Fruit fly (Drosophila melanogaster) whole organism, prepupa: ENCODE measurements around the gene bc10.
A peak's percentile ranks its signal among the peaks of the same experiment; 100 is the strongest.

ENCODE experiments used
- CG10631 ChIP-seq: fragments of 200-800 bp; sonication (Bioruptor generic); optimal IDR thresholded peaks from 2 replicates; lab custom pipeline; 2016; ENCODE audit warnings: missing biosample characterization, missing genetic modification characterization
- CG11294 ChIP-seq: fragments of 200-800 bp; sonication (Bioruptor generic); IDR thresholded peaks from 2 replicates; pipeline ENCODE4 v1.3.6; 2022; ENCODE audit warnings: missing biosample characterization, missing genetic modification characterization
- CG11762 ChIP-seq: fragments of 200-800 bp; sonication (Bioruptor generic); optimal IDR thresholded peaks from 3 replicates; lab custom pipeline; 2016; ENCODE audit warnings: missing biosample characterization, missing genetic modification characterization; ENCODE audit not compliant: insufficient read depth
- CG1621 ChIP-seq: fragments of 200-800 bp; sonication (Bioruptor generic); optimal IDR thresholded peaks from 3 replicates; lab custom pipeline; 2018; ENCODE audit warnings: missing biosample characterization, mild to moderate bottlenecking, missing genetic modification characterization
- CG16779 ChIP-seq: fragments of 200-800 bp; sonication (Bioruptor generic); optimal IDR thresholded peaks from 3 replicates; lab custom pipeline; 2017; ENCODE audit warnings: missing biosample characterization, mild to moderate bottlenecking, missing genetic modification characterization
- CG3032 ChIP-seq: fragments of 200-800 bp; optimal IDR thresholded peaks from 2 replicates; lab custom pipeline; 2019; ENCODE audit warnings: missing biosample characterization, mild to moderate bottlenecking, missing genetic modification characterization, moderate library complexity
- CG31627 ChIP-seq: fragments of 200-800 bp; sonication (Bioruptor generic); optimal IDR thresholded peaks from 3 replicates; lab custom pipeline; 2016; ENCODE audit warnings: missing biosample characterization, missing genetic modification characterization
- CG32006 ChIP-seq: fragments of 200-800 bp; sonication (Bioruptor generic); optimal IDR thresholded peaks from 3 replicates; lab custom pipeline; 2017; ENCODE audit warnings: missing biosample characterization, mild to moderate bottlenecking, missing genetic modification characterization
- CG34406 ChIP-seq: fragments of 200-800 bp; sonication (Bioruptor generic); optimal IDR thresholded peaks from 3 replicates; lab custom pipeline; 2016; ENCODE audit warnings: missing biosample characterization, missing genetic modification characterization
- CG3919 ChIP-seq: fragments of 200-800 bp; sonication (Bioruptor generic); optimal IDR thresholded peaks from 3 replicates; lab custom pipeline; 2016; ENCODE audit warnings: missing biosample characterization, missing genetic modification characterization
- CG6276 ChIP-seq: fragments of 200-800 bp; sonication (Bioruptor generic); optimal IDR thresholded peaks from 2 replicates; lab custom pipeline; 2017; ENCODE audit warnings: missing biosample characterization, mild to moderate bottlenecking, missing genetic modification characterization
- CG6792 ChIP-seq: fragments of 200-800 bp; sonication (Bioruptor generic); optimal IDR thresholded peaks from 3 replicates; lab custom pipeline; 2016; ENCODE audit warnings: missing biosample characterization, missing genetic modification characterization
- CG6808 ChIP-seq: fragments of 200-800 bp; sonication (Bioruptor generic); optimal IDR thresholded peaks from 3 replicates; lab custom pipeline; 2017; ENCODE audit warnings: missing biosample characterization, missing genetic modification characterization, mild to moderate bottlenecking, moderate library complexity, missing genetic modification reagents
- CG7368 ChIP-seq: fragments of 200-800 bp; sonication (Bioruptor generic); optimal IDR thresholded peaks from 3 replicates; lab custom pipeline; 2016; ENCODE audit warnings: missing biosample characterization, missing genetic modification characterization
- CG8119 ChIP-seq: fragments of 200-800 bp; sonication (Bioruptor generic); IDR thresholded peaks from 3 replicates; pipeline ENCODE4 v1.3.6; 2022; ENCODE audit warnings: missing biosample characterization, missing genetic modification characterization
- CG8319 ChIP-seq: fragments of 200-800 bp; sonication (Bioruptor generic); optimal IDR thresholded peaks from 3 replicates; lab custom pipeline; 2016; ENCODE audit warnings: missing biosample characterization, missing genetic modification characterization
- CG8632 ChIP-seq: fragments of 200-800 bp; sonication (Bioruptor generic); optimal IDR thresholded peaks from 3 replicates; lab custom pipeline; 2016; ENCODE audit warnings: missing biosample characterization, missing genetic modification characterization
- CG9139 ChIP-seq: fragments of 200-800 bp; sonication (Bioruptor generic); optimal IDR thresholded peaks from 3 replicates; lab custom pipeline; 2017; ENCODE audit warnings: missing biosample characterization, mild to moderate bottlenecking, missing genetic modification characterization
- Eip75B ChIP-seq: fragments of 200-800 bp; sonication (Bioruptor generic); optimal IDR thresholded peaks from 3 replicates; lab custom pipeline; 2016; ENCODE audit warnings: missing biosample characterization, missing genetic modification characterization
- Eip78C ChIP-seq: fragments of 200-800 bp; sonication (Bioruptor generic); peaks from one replicate; lab custom pipeline; 2016; ENCODE audit warnings: missing biosample characterization, missing genetic modification characterization
- Eip93F ChIP-seq: fragments of 200-800 bp; sonication (Bioruptor generic); optimal IDR thresholded peaks from 2 replicates; lab custom pipeline; 2016; ENCODE audit warnings: missing biosample characterization, mild to moderate bottlenecking, missing genetic modification characterization
- Ets21C ChIP-seq: fragments of 200-800 bp; sonication (Bioruptor generic); optimal IDR thresholded peaks from 3 replicates; lab custom pipeline; 2016; ENCODE audit warnings: missing biosample characterization, missing genetic modification characterization
- Ets96B ChIP-seq: fragments of 200-800 bp; optimal IDR thresholded peaks from 2 replicates; lab custom pipeline; 2019; ENCODE audit warnings: missing biosample characterization, mild to moderate bottlenecking, missing genetic modification characterization, moderate library complexity
- Gug ChIP-seq: fragments of 200-800 bp; sonication (Bioruptor generic); IDR thresholded peaks from 2 replicates; pipeline ENCODE4 v1.3.6; 2022; ENCODE audit warnings: missing biosample characterization, missing genetic modification characterization
- Hr38 ChIP-seq: sonication (Bioruptor generic); optimal IDR thresholded peaks from 2 replicates; lab custom pipeline; 2016; ENCODE audit warnings: missing biosample characterization, missing genetic modification characterization
- Hr39 ChIP-seq: fragments of 200-800 bp; sonication (Bioruptor generic); optimal IDR thresholded peaks from 2 replicates; lab custom pipeline; 2016; ENCODE audit warnings: missing biosample characterization, missing genetic modification characterization
- Hr4 ChIP-seq: fragments of 200-800 bp; sonication (Bioruptor generic); optimal IDR thresholded peaks from 3 replicates; lab custom pipeline; 2016; ENCODE audit warnings: missing biosample characterization, missing genetic modification characterization
- Lpt ChIP-seq: fragments of 200-800 bp; sonication (Bioruptor generic); optimal IDR thresholded peaks from 3 replicates; lab custom pipeline; 2016; ENCODE audit warnings: missing biosample characterization, missing genetic modification characterization
- Met ChIP-seq: fragments of 200-800 bp; sonication (Bioruptor generic); optimal IDR thresholded peaks from 3 replicates; lab custom pipeline; 2016; ENCODE audit warnings: missing biosample characterization, missing genetic modification characterization
- Sox14 ChIP-seq: fragments of 200-800 bp; sonication (Bioruptor generic); optimal IDR thresholded peaks from 3 replicates; lab custom pipeline; 2016; ENCODE audit warnings: missing biosample characterization, missing genetic modification characterization
- achi ChIP-seq: fragments of 200-800 bp; sonication (Bioruptor generic); optimal IDR thresholded peaks from 3 replicates; lab custom pipeline; 2016; ENCODE audit warnings: missing biosample characterization, missing genetic modification characterization
- acj6 ChIP-seq: fragments of 200-800 bp; sonication (Bioruptor generic); optimal IDR thresholded peaks from 3 replicates; lab custom pipeline; 2016; ENCODE audit warnings: missing biosample characterization, missing genetic modification characterization
- cyc ChIP-seq: fragments of 200-800 bp; sonication (Bioruptor generic); optimal IDR thresholded peaks from 3 replicates; lab custom pipeline; 2016; ENCODE audit warnings: missing biosample characterization, missing genetic modification characterization
- dac ChIP-seq: fragments of 200-800 bp; sonication (Bioruptor generic); optimal IDR thresholded peaks from 2 replicates; lab custom pipeline; 2017; ENCODE audit warnings: missing biosample characterization, mild to moderate bottlenecking, missing genetic modification characterization
- dsx ChIP-seq: fragments of 200-800 bp; optimal IDR thresholded peaks from 3 replicates; lab custom pipeline; 2019; ENCODE audit warnings: missing biosample characterization, mild to moderate bottlenecking, missing genetic modification characterization, moderate library complexity; ENCODE audit not compliant: poor library complexity, severe bottlenecking
- esn ChIP-seq: fragments of 200-800 bp; sonication (Bioruptor generic); optimal IDR thresholded peaks from 2 replicates; lab custom pipeline; 2016; ENCODE audit warnings: missing biosample characterization, mild to moderate bottlenecking, missing genetic modification characterization, moderate library complexity
- fd59A ChIP-seq: fragments of 200-800 bp; sonication (Bioruptor generic); optimal IDR thresholded peaks from 2 replicates; lab custom pipeline; 2017; ENCODE audit warnings: missing biosample characterization, mild to moderate bottlenecking, missing genetic modification characterization, missing genetic modification reagents
- fd85E ChIP-seq: fragments of 200-800 bp; sonication (Bioruptor generic); optimal IDR thresholded peaks from 3 replicates; lab custom pipeline; 2016; ENCODE audit warnings: missing biosample characterization, missing genetic modification characterization
- fkh ChIP-seq: fragments of 200-800 bp; sonication (Bioruptor generic); optimal IDR thresholded peaks from 3 replicates; lab custom pipeline; 2017; ENCODE audit warnings: missing biosample characterization, mild to moderate bottlenecking, missing genetic modification characterization, moderate library complexity
- lz ChIP-seq: fragments of 200-800 bp; sonication (Bioruptor generic); optimal IDR thresholded peaks from 3 replicates; lab custom pipeline; 2016; ENCODE audit warnings: missing biosample characterization, missing genetic modification characterization
- net ChIP-seq: fragments of 200-800 bp; sonication (Bioruptor generic); optimal IDR thresholded peaks from 3 replicates; lab custom pipeline; 2016; ENCODE audit warnings: missing biosample characterization, missing genetic modification characterization
- pdm3 ChIP-seq: fragments of 200-800 bp; sonication (Bioruptor generic); optimal IDR thresholded peaks from 3 replicates; lab custom pipeline; 2016; ENCODE audit warnings: missing biosample characterization, missing genetic modification characterization
- ss ChIP-seq, 2 experiments: fragments of 200-800 bp; sonication (Bioruptor generic); optimal IDR thresholded peaks; 2 replicates in 1 of 2; 3 replicates in 1 of 2; lab custom pipeline; 2017 to 2018; ENCODE audit warnings: mild to moderate bottlenecking in 2 of 2, missing biosample characterization in 2 of 2, missing genetic modification characterization in 2 of 2, moderate library complexity in 1 of 2
- svp ChIP-seq: fragments of 200-800 bp; sonication (Bioruptor generic); peaks from one replicate; lab custom pipeline; 2016; ENCODE audit warnings: missing biosample characterization, missing genetic modification characterization
- topi ChIP-seq: fragments of 200-800 bp; sonication (Bioruptor generic); optimal IDR thresholded peaks from 3 replicates; lab custom pipeline; 2016; ENCODE audit warnings: missing biosample characterization, missing genetic modification characterization
- vri ChIP-seq: fragments of 200-800 bp; sonication (Bioruptor generic); optimal IDR thresholded peaks from 3 replicates; lab custom pipeline; 2016; ENCODE audit warnings: missing biosample characterization, mild to moderate bottlenecking, missing genetic modification characterization

The bc10 gene

DNA sequence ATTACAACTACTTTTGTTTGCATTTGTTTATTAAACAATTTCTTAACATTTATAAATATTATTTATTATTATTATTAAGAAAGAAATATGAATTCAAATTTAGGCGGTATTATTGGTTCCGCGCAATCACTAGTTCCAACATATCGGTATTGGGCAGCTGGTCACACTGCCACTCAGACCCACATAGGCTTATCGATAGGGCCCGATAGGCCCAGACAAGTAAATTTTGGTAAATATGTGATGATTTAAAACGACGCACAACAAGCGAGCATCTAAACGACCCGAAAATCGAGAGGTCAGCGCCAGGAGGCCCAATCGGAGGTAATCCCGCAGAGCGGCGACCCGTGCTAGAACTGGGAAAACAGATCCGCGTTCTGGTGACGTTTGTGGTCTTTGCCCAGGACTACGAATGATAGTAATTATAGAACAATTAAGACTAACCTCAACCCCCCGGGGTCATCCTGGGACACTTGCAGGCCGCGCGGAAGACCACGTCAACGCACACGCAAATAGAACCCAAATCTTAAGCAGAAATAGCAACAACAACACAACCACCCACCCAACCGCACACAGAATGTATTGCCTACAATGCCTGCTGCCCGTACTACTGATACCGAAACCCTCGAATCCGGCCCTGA, at the start of gene bc10:
TSS of gene bc10 (plus strand) at position 181 of the 638 bp plus-strand sequence.
- TF ChIP-seq fd59A (GFP tag; lab: Kevin White, UChicago): no peak
- no peak for TF ChIP-seq vri
- TF ChIP-seq CG8119 (GFP tag; lab: Robert Waterston, UW): no peak
- peak; percentile 55 for TF ChIP-seq Eip78C (GFP tag; lab: Kevin White, UChicago)
- no peak for TF ChIP-seq CG3032 (tag; lab: Kevin White, UChicago)
- TF ChIP-seq CG32006 (GFP tag; lab: Kevin White, UChicago): no peak
- TF ChIP-seq pdm3: no peak
- no peak for TF ChIP-seq CG16779 (tag; lab: Kevin White, UChicago)
- no peak for TF ChIP-seq CG1621 (tag; lab: Kevin White, UChicago)
- TF ChIP-seq topi (GFP tag; lab: Kevin White, UChicago): no peak
- TF ChIP-seq CG11294 (GFP tag; lab: Robert Waterston, UW): no peak
- TF ChIP-seq acj6: no peak
- TF ChIP-seq Lpt (GFP tag; lab: Kevin White, UChicago): no peak
- TF ChIP-seq Eip75B (GFP tag; lab: Kevin White, UChicago): no peak
- no peak for TF ChIP-seq Hr4 (GFP tag; lab: Kevin White, UChicago)
- TF ChIP-seq CG10631: no peak
- TF ChIP-seq CG6276 (GFP tag; lab: Kevin White, UChicago): no peak
- no peak for TF ChIP-seq Met
- peak; percentile 3 for TF ChIP-seq Sox14 (GFP tag; lab: Kevin White, UChicago)
- TF ChIP-seq Hr38 (GFP tag; lab: Kevin White, UChicago): no peak
- TF ChIP-seq fd85E: no peak
- no peak for TF ChIP-seq Ets21C (GFP tag; lab: Kevin White, UChicago)
- TF ChIP-seq CG8632 (GFP tag; lab: Kevin White, UChicago): no peak
- TF ChIP-seq Eip93F (GFP tag; lab: Kevin White, UChicago): no peak
- TF ChIP-seq fkh (GFP tag; lab: Kevin White, UChicago): peak; percentile 37
- TF ChIP-seq cyc (GFP tag; lab: Kevin White, UChicago): no peak
- peak; percentile 88 for TF ChIP-seq svp

- TF ChIP-seq CG10631: no peak
- no peak for TF ChIP-seq CG8319
- no peak for TF ChIP-seq CG6808
- no peak for TF ChIP-seq CG34406 (GFP tag; lab: Kevin White, UChicago)
- no peak for TF ChIP-seq Sox14 (GFP tag; lab: Kevin White, UChicago)
- no peak for TF ChIP-seq CG11762 (GFP tag; lab: Kevin White, UChicago)
- TF ChIP-seq net (GFP tag; lab: Kevin White, UChicago): no peak
- no peak for TF ChIP-seq CG8632 (GFP tag; lab: Kevin White, UChicago)
- no peak for TF ChIP-seq CG3919 (GFP tag; lab: Kevin White, UChicago)
- no peak for TF ChIP-seq achi (GFP tag; lab: Kevin White, UChicago)
- no peak for TF ChIP-seq dsx (GFP tag; lab: Kevin White, UChicago)
- TF ChIP-seq CG1621 (tag; lab: Kevin White, UChicago): no peak
- no peak for TF ChIP-seq fd85E
- TF ChIP-seq lz (GFP tag; lab: Kevin White, UChicago): no peak
- no peak for TF ChIP-seq Eip78C (GFP tag; lab: Kevin White, UChicago)
- no peak for TF ChIP-seq cyc (GFP tag; lab: Kevin White, UChicago)
- no peak for TF ChIP-seq CG11294 (GFP tag; lab: Robert Waterston, UW)
- no peak for TF ChIP-seq CG31627
- TF ChIP-seq CG9139 (GFP tag; lab: Kevin White, UChicago): no peak
Measured at dm6 chr3L:5522904-5523428, 42.1 kb upstream of the bc10 start.

DNA sequence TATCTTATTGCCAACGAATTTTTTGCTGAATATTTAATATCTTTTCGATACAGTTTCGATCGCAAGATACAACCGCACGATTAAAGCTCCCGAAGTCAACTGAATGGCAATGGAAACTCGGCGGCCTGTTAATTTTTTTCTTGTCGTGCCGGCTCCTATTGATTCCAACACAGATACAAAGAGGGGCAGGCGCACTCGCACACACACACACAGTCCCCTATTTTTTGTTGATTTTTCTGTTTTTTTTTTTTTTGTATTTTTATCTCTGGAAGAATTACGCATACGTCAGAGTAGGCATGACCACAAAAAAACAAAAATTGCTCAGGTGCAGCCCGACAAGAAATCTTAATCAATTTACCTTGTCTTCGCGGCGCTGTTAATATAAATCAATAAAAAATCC, 35.8 kb upstream of the bc10 start, which contains the start of gene Lkr:
TSS of gene Lkr (minus strand) at position 101 of the 400 bp plus-strand sequence.
- no peak for TF ChIP-seq CG10631
- TF ChIP-seq dsx (GFP tag; lab: Kevin White, UChicago): no peak
- TF ChIP-seq CG6792: no peak
- no peak for TF ChIP-seq CG1621 (tag; lab: Kevin White, UChicago)
- TF ChIP-seq Eip78C (GFP tag; lab: Kevin White, UChicago): no peak
- TF ChIP-seq lz (GFP tag; lab: Kevin White, UChicago): no peak
- TF ChIP-seq CG31627: no peak
- no peak for TF ChIP-seq CG11294 (GFP tag; lab: Robert Waterston, UW)
- no peak for TF ChIP-seq dac (GFP tag; lab: Kevin White, UChicago)
- no peak for TF ChIP-seq ss (GFP tag; optimal IDR thresholded peaks at IDR 0.05; lab: Kevin White, UChicago)
- no peak for TF ChIP-seq Gug (GFP tag; lab: Robert Waterston, UW)
- no peak for TF ChIP-seq esn (GFP tag; lab: Kevin White, UChicago)
- TF ChIP-seq Hr39 (GFP tag; lab: Kevin White, UChicago): no peak
- no peak for TF ChIP-seq Ets96B
- TF ChIP-seq net (GFP tag; lab: Kevin White, UChicago): no peak
- TF ChIP-seq Hr4 (GFP tag; lab: Kevin White, UChicago): no peak
- no peak for TF ChIP-seq fkh (GFP tag; lab: Kevin White, UChicago)
- TF ChIP-seq fd85E: no peak
- no peak for TF ChIP-seq CG7368 (GFP tag; lab: Kevin White, UChicago)
- TF ChIP-seq Sox14 (GFP tag; lab: Kevin White, UChicago): no peak
